Worm (Caenorhabditis elegans): ENCODE data around the gene jnk-1.

ce11 chrIV:7012731-7013445, 55.4 kb downstream of the jnk-1 start:
- TF ChIP-seq ham-2 (GFP tag; optimal IDR thresholded peaks at IDR 0.05) (no peak), snpc-4 (tag; optimal IDR thresholded peaks at IDR 0.05) (no peak), elt-1 (tag; optimal IDR thresholded peaks at IDR 0.05; ENCODE audit: borderline replicate concordance, insufficient read depth) (no peak), unc-39 (tag; optimal IDR thresholded peaks at IDR 0.05) (no peak)
